Fruit fly (Drosophila melanogaster) whole organism, embryonic: ENCODE data around the gene DIP-alpha.

Experiments used
- CG12104 ChIP-seq: fragments of 200-800 bp; sonication (Bioruptor generic); optimal IDR thresholded peaks from 3 replicates; lab custom pipeline; 2016; ENCODE audit warnings: missing biosample characterization, missing genetic modification characterization
- CG12769 ChIP-seq: fragments of 200-800 bp; sonication (Bioruptor generic); optimal IDR thresholded peaks from 2 replicates; lab custom pipeline; 2019; ENCODE audit warnings: missing biosample characterization, mild to moderate bottlenecking, missing genetic modification characterization, moderate library complexity
- CG13287 ChIP-seq: fragments of 200-800 bp; sonication (Bioruptor generic); IDR thresholded peaks from 2 replicates; pipeline ENCODE4 v1.3.6; 2022; ENCODE audit warnings: missing biosample characterization, missing genetic modification characterization; ENCODE audit not compliant: partially characterized antibody
- CG13424 ChIP-seq: fragments of 200-800 bp; sonication (Bioruptor generic); optimal IDR thresholded peaks from 2 replicates; lab custom pipeline; 2019; ENCODE audit warnings: missing biosample characterization, mild to moderate bottlenecking, missing genetic modification characterization, moderate library complexity
- CG14014 ChIP-seq: fragments of 200-800 bp; sonication (Bioruptor generic); IDR thresholded peaks from 2 replicates; pipeline ENCODE4 v1.3.6; 2022; ENCODE audit warnings: missing biosample characterization, missing genetic modification characterization
- CG14667 ChIP-seq: fragments of 200-800 bp; sonication (Bioruptor generic); IDR thresholded peaks from 2 replicates; pipeline ENCODE4 v1.3.6; 2022; ENCODE audit warnings: missing biosample characterization, missing genetic modification characterization
- CG2199 ChIP-seq: fragments of 200-800 bp; sonication (Bioruptor generic); IDR thresholded peaks from 3 replicates; pipeline ENCODE4 v1.3.6; 2022; ENCODE audit warnings: missing biosample characterization, missing genetic modification characterization
- CG31441 ChIP-seq: fragments of 200-800 bp; sonication (Bioruptor generic); IDR thresholded peaks from 2 replicates; pipeline ENCODE4 v1.3.6; 2022; ENCODE audit warnings: missing biosample characterization, missing genetic modification characterization
- CG3847 ChIP-seq: fragments of 200-800 bp; sonication (Bioruptor generic); IDR thresholded peaks from 2 replicates; pipeline ENCODE4 v1.3.6; 2022; ENCODE audit warnings: missing biosample characterization, missing genetic modification characterization
- CG43689 ChIP-seq: fragments of 200-800 bp; sonication (Bioruptor generic); IDR thresholded peaks from 2 replicates; pipeline ENCODE4 v1.3.6; 2022; ENCODE audit warnings: missing biosample characterization, missing genetic modification characterization
- CG5180 ChIP-seq: fragments of 200-800 bp; sonication (Bioruptor generic); optimal IDR thresholded peaks from 3 replicates; lab custom pipeline; 2017; ENCODE audit warnings: missing biosample characterization, missing genetic modification characterization, mild to moderate bottlenecking, moderate library complexity, missing genetic modification reagents
- CG7271 ChIP-seq: fragments of 200-800 bp; sonication (Bioruptor generic); optimal IDR thresholded peaks from 2 replicates; lab custom pipeline; 2018; ENCODE audit warnings: missing biosample characterization, mild to moderate bottlenecking, missing genetic modification characterization, moderate library complexity
- CG8290 ChIP-seq, 3 experiments: fragments of 200-800 bp; sonication (Bioruptor generic); optimal IDR thresholded peaks; 2 replicates each; lab custom pipeline; 2016 to 2019; ENCODE audit warnings: missing biosample characterization in 3 of 3, missing genetic modification characterization in 3 of 3, mild to moderate bottlenecking in 2 of 3, moderate library complexity in 1 of 3
- CG9932 ChIP-seq: fragments of 200-800 bp; sonication (Bioruptor generic); IDR thresholded peaks from 2 replicates; pipeline ENCODE4 v1.3.6; 2022; ENCODE audit warnings: missing biosample characterization, missing genetic modification characterization
- D ChIP-seq, 2 experiments: fragments of 200-800 bp in 1 of 2; fragments of >200 bp in 1 of 2; sonication (Bioruptor generic) in 1 of 2; optimal IDR thresholded peaks; 2 replicates in 1 of 2; 3 replicates in 1 of 2; lab custom pipeline; 2017; ENCODE audit warnings: mild to moderate bottlenecking in 1 of 2, missing biosample characterization in 1 of 2, missing genetic modification characterization in 1 of 2, missing genetic modification reagents in 1 of 2
- D19B ChIP-seq: fragments of 200-800 bp; sonication (Bioruptor generic); optimal IDR thresholded peaks from 2 replicates; lab custom pipeline; 2017; ENCODE audit warnings: missing biosample characterization, mild to moderate bottlenecking, missing genetic modification characterization
- Dfd ChIP-seq, 2 experiments: fragments of >200 bp; optimal IDR thresholded peaks; 2 replicates each; lab custom pipeline; 2017; ENCODE audit warnings: missing biosample characterization in 2 of 2, missing genetic modification characterization in 2 of 2
- E2f1 ChIP-seq: fragments of 200-800 bp; sonication (Bioruptor generic); IDR thresholded peaks from 2 replicates; pipeline ENCODE4 v1.3.6; 2022; ENCODE audit warnings: missing biosample characterization, missing genetic modification characterization
- Eip74EF ChIP-seq, 2 experiments: fragments of 200-800 bp in 1 of 2; fragments of >200 bp in 1 of 2; sonication (Bioruptor generic) in 1 of 2; optimal IDR thresholded peaks; 2 replicates each; lab custom pipeline; 2017 to 2019; ENCODE audit warnings: missing biosample characterization in 2 of 2, missing genetic modification characterization in 2 of 2, mild to moderate bottlenecking in 1 of 2, moderate library complexity in 1 of 2
- Hsf ChIP-seq: fragments of 200-800 bp; sonication (Bioruptor generic); optimal IDR thresholded peaks from 3 replicates; lab custom pipeline; 2016; ENCODE audit warnings: missing biosample characterization, missing genetic modification characterization
- Kr ChIP-seq: fragments of 200-800 bp; sonication (Bioruptor generic); optimal IDR thresholded peaks from 2 replicates; lab custom pipeline; 2017; ENCODE audit warnings: missing biosample characterization, mild to moderate bottlenecking, missing genetic modification characterization
- MTF-1 ChIP-seq: fragments of 200-800 bp; sonication (Bioruptor generic); optimal IDR thresholded peaks from 2 replicates; lab custom pipeline; 2018; ENCODE audit warnings: missing biosample characterization, mild to moderate bottlenecking, missing genetic modification characterization, borderline replicate concordance
- Pdp1 ChIP-seq, 2 experiments: fragments of 200-800 bp; sonication (Bioruptor generic); optimal IDR thresholded peaks; 3 replicates each; lab custom pipeline; 2016; ENCODE audit warnings: missing biosample characterization in 2 of 2, missing genetic modification characterization in 2 of 2, mild to moderate bottlenecking in 1 of 2, moderate library complexity in 1 of 2
- Ptx1 ChIP-seq: fragments of 200-800 bp; sonication (Bioruptor generic); IDR thresholded peaks from 2 replicates; pipeline ENCODE4 v1.3.6; 2022; ENCODE audit warnings: missing biosample characterization, missing genetic modification characterization
- Scr ChIP-seq: fragments of 200-800 bp; sonication (Bioruptor generic); IDR thresholded peaks from 2 replicates; pipeline ENCODE4 v1.3.6; 2022; ENCODE audit warnings: missing biosample characterization, missing genetic modification characterization; ENCODE audit not compliant: partially characterized antibody
- Spps ChIP-seq: fragments of 200-800 bp; sonication (Bioruptor generic); optimal IDR thresholded peaks from 2 replicates; lab custom pipeline; 2018; ENCODE audit warnings: missing biosample characterization, mild to moderate bottlenecking, missing genetic modification characterization
- Tbp ChIP-seq: fragments of >200 bp; optimal IDR thresholded peaks from 2 replicates; lab custom pipeline; 2018; ENCODE audit warnings: missing biosample characterization, missing genetic modification characterization
- Xbp1 ChIP-seq: fragments of 200-800 bp; sonication (Bioruptor generic); optimal IDR thresholded peaks from 3 replicates; lab custom pipeline; 2016; ENCODE audit warnings: missing biosample characterization, mild to moderate bottlenecking, missing genetic modification characterization
- Xrp1 ChIP-seq: fragments of 200-800 bp; sonication (Bioruptor generic); IDR thresholded peaks from 2 replicates; pipeline ENCODE4 v1.3.6; 2022; ENCODE audit warnings: missing biosample characterization, missing genetic modification characterization
- YL-1 ChIP-seq: fragments of 200-800 bp; sonication (Bioruptor generic); optimal IDR thresholded peaks from 3 replicates; lab custom pipeline; 2017; ENCODE audit warnings: missing biosample characterization, mild to moderate bottlenecking, missing genetic modification characterization
- ap ChIP-seq: fragments of 200-800 bp; sonication (Bioruptor generic); IDR thresholded peaks from 2 replicates; pipeline ENCODE4 v1.3.6; 2022; ENCODE audit warnings: missing biosample characterization, missing genetic modification characterization
- bab2 ChIP-seq: fragments of 200-800 bp; sonication (Bioruptor generic); optimal IDR thresholded peaks from 2 replicates; lab custom pipeline; 2016; ENCODE audit warnings: missing biosample characterization, missing genetic modification characterization
- crc ChIP-seq: fragments of 200-800 bp; sonication (Bioruptor generic); optimal IDR thresholded peaks from 2 replicates; lab custom pipeline; 2016; ENCODE audit warnings: missing biosample characterization, missing genetic modification characterization
- dati ChIP-seq: fragments of 200-800 bp; sonication (Bioruptor generic); IDR thresholded peaks from 2 replicates; pipeline ENCODE4 v1.3.6; 2022; ENCODE audit warnings: missing biosample characterization, missing genetic modification characterization
- emc ChIP-seq: fragments of 200-800 bp; sonication (Bioruptor generic); optimal IDR thresholded peaks from 2 replicates; lab custom pipeline; 2016; ENCODE audit warnings: missing biosample characterization, missing genetic modification characterization
- exex ChIP-seq: fragments of 200-800 bp; sonication (Bioruptor generic); optimal IDR thresholded peaks from 4 replicates; lab custom pipeline; 2018; ENCODE audit warnings: missing biosample characterization, mild to moderate bottlenecking, missing genetic modification characterization, moderate library complexity
- gem ChIP-seq: fragments of 200-800 bp; sonication (Bioruptor generic); optimal IDR thresholded peaks from 2 replicates; lab custom pipeline; 2019; ENCODE audit warnings: missing biosample characterization, mild to moderate bottlenecking, missing genetic modification characterization, moderate library complexity
- her ChIP-seq: fragments of 200-800 bp; sonication (Bioruptor generic); optimal IDR thresholded peaks from 2 replicates; lab custom pipeline; 2016; ENCODE audit warnings: missing biosample characterization, missing genetic modification characterization
- kay ChIP-seq: fragments of 200-800 bp; sonication (Bioruptor generic); optimal IDR thresholded peaks from 2 replicates; lab custom pipeline; 2016; ENCODE audit warnings: missing biosample characterization, missing genetic modification characterization
- lmd ChIP-seq: fragments of 200-800 bp; sonication (Bioruptor generic); IDR thresholded peaks from 2 replicates; pipeline ENCODE4 v1.3.6; 2022; ENCODE audit warnings: missing biosample characterization, missing genetic modification characterization
- lola ChIP-seq, 3 experiments: fragments of >200 bp in 2 of 3; fragments of 200-800 bp in 1 of 3; sonication (Bioruptor generic) in 1 of 3; optimal IDR thresholded peaks; 2 replicates each; lab custom pipeline; 2017 to 2019; ENCODE audit warnings: missing biosample characterization in 3 of 3, missing genetic modification characterization in 3 of 3, mild to moderate bottlenecking in 1 of 3, moderate library complexity in 1 of 3
- nerfin-1 ChIP-seq: fragments of 200-800 bp; sonication (Bioruptor generic); optimal IDR thresholded peaks from 3 replicates; lab custom pipeline; 2019; ENCODE audit warnings: missing biosample characterization, mild to moderate bottlenecking, missing genetic modification characterization, moderate library complexity
- pfk ChIP-seq: fragments of 200-800 bp; sonication (Bioruptor generic); optimal IDR thresholded peaks from 2 replicates; lab custom pipeline; 2018; ENCODE audit warnings: missing biosample characterization, mild to moderate bottlenecking, missing genetic modification characterization, moderate library complexity
- pita ChIP-seq: fragments of 200-800 bp; sonication (Bioruptor generic); optimal IDR thresholded peaks from 2 replicates; lab custom pipeline; 2017; ENCODE audit warnings: missing biosample characterization, mild to moderate bottlenecking, missing genetic modification characterization
- psq ChIP-seq: fragments of 200-800 bp; sonication (Bioruptor generic); optimal IDR thresholded peaks from 2 replicates; lab custom pipeline; 2017; ENCODE audit warnings: missing biosample characterization, missing genetic modification characterization
- pum ChIP-seq: fragments of 200-800 bp; sonication (Bioruptor generic); optimal IDR thresholded peaks from 2 replicates; lab custom pipeline; 2016; ENCODE audit warnings: missing biosample characterization, missing genetic modification characterization
- sima ChIP-seq: fragments of 200-800 bp; sonication (Bioruptor generic); optimal IDR thresholded peaks from 2 replicates; lab custom pipeline; 2016; ENCODE audit warnings: missing biosample characterization, missing genetic modification characterization
- tx ChIP-seq: fragments of 200-800 bp; sonication (Bioruptor generic); optimal IDR thresholded peaks from 2 replicates; lab custom pipeline; 2016; ENCODE audit warnings: missing biosample characterization, missing genetic modification characterization

Gene DIP-alpha

dm6 chrX:3545849-3546518 is 25.5 kb downstream of the DIP-alpha start (continued):
- TF ChIP-seq her (GFP tag; lab: Kevin White, UChicago), result no peak
- TF ChIP-seq MTF-1, result peak; percentile 68
- TF ChIP-seq bab2, result peak; percentile 67
- peak in 1 of 2 experiments; percentile 85 for TF ChIP-seq Eip74EF (GFP tag; optimal IDR thresholded peaks at IDR 0.05; lab: Kevin White, UChicago)
- peak; percentile 95 for TF ChIP-seq gem
- no peak for TF ChIP-seq pfk
- TF ChIP-seq CG12104 (GFP tag; lab: Kevin White, UChicago), result peak; percentile 70
- TF ChIP-seq CG12769 (tag; lab: Kevin White, UChicago), result peak; percentile 18
- no peak for TF ChIP-seq Kr (GFP tag; lab: Kevin White, UChicago)
- TF ChIP-seq CG7271 (tag; lab: Kevin White, UChicago), result no peak
- peak; percentile 86 for TF ChIP-seq Xbp1 (GFP tag; lab: Kevin White, UChicago)
- TF ChIP-seq nerfin-1 (tag; lab: Kevin White, UChicago), result peak; percentile 84
- peak; percentile 47 for TF ChIP-seq pum (GFP tag; lab: Kevin White, UChicago)
- peak; percentile 90 for TF ChIP-seq CG31441
- TF ChIP-seq psq (GFP tag; lab: Kevin White, UChicago), result peak; percentile 34
- TF ChIP-seq Dfd (GFP tag; optimal IDR thresholded peaks at IDR 0.05; lab: Kevin White, UChicago), result no peak
- TF ChIP-seq CG2199, result 0 out of 3 replicates have a peak, but pooled peaks have one; percentile 80
- TF ChIP-seq tx (GFP tag; lab: Kevin White, UChicago), result peak; percentile 23
- no peak for TF ChIP-seq D19B (GFP tag; lab: Kevin White, UChicago)
- no peak for TF ChIP-seq CG9932 (GFP tag; lab: Robert Waterston, UW)
- no peak for TF ChIP-seq crc (GFP tag; lab: Kevin White, UChicago)
- TF ChIP-seq CG13287, result no peak
- TF ChIP-seq E2f1 (GFP tag; lab: Robert Waterston, UW), result peak; percentile 57
- peak; percentile 66; the same call in 1 of the 2 replicates for TF ChIP-seq dati (GFP tag; lab: Robert Waterston, UW)
- TF ChIP-seq pita (GFP tag; lab: Kevin White, UChicago), result no peak
- TF ChIP-seq kay, result no peak
- no peak for TF ChIP-seq sima (GFP tag; lab: Kevin White, UChicago)
- TF ChIP-seq Spps (tag; lab: Kevin White, UChicago), result peak; percentile 89
- TF ChIP-seq CG8290 (GFP tag; optimal IDR thresholded peaks at IDR 0.05; lab: Kevin White, UChicago), result peak; percentile 50
- peak in 1 of 2 experiments; percentile 2 for TF ChIP-seq CG8290 (tag; optimal IDR thresholded peaks at IDR 0.05; lab: Kevin White, UChicago)
- no peak for TF ChIP-seq D (optimal IDR thresholded peaks at IDR 0.05; lab: Kevin White, UChicago)
- peak; percentile 91 for TF ChIP-seq D (GFP tag; optimal IDR thresholded peaks at IDR 0.05; lab: Kevin White, UChicago)
- TF ChIP-seq CG43689, result peak; percentile 81
- TF ChIP-seq CG13424 (tag; lab: Kevin White, UChicago), result peak; percentile 91
- TF ChIP-seq CG14667 (GFP tag; lab: Robert Waterston, UW), result peak; percentile 13; the same call in 1 of the 2 replicates
- TF ChIP-seq Ptx1, result peak; percentile 76
- TF ChIP-seq emc (GFP tag; lab: Kevin White, UChicago), result no peak
- peak in 1 of 3 experiments; percentile 90 for TF ChIP-seq lola (GFP tag; optimal IDR thresholded peaks at IDR 0.05; lab: Kevin White, UChicago)
- TF ChIP-seq ap, result peak; percentile 81
- peak; percentile 47 to 53 for TF ChIP-seq Pdp1 (GFP tag; optimal IDR thresholded peaks at IDR 0.05; lab: Kevin White, UChicago)
- TF ChIP-seq YL-1 (GFP tag; lab: Kevin White, UChicago), result peak; percentile 13
- peak; percentile 54 for TF ChIP-seq CG3847
- TF ChIP-seq Hsf (GFP tag; lab: Kevin White, UChicago), result peak; percentile 85
- TF ChIP-seq Tbp (GFP tag; lab: Kevin White, UChicago), result no peak
- peak; percentile 42 for TF ChIP-seq Scr (GFP tag; lab: Robert Waterston, UW)
- TF ChIP-seq exex (tag; lab: Kevin White, UChicago), result peak; percentile 10
- TF ChIP-seq CG5180 (GFP tag; lab: Kevin White, UChicago), result peak; percentile 61
- TF ChIP-seq lmd (GFP tag; lab: Robert Waterston, UW), result peak; percentile 88
- peak; percentile 80 for TF ChIP-seq Xrp1 (GFP tag; lab: Robert Waterston, UW)
- peak; percentile 43; the same call in 1 of the 2 replicates for TF ChIP-seq CG14014
